Worm (Caenorhabditis elegans): ENCODE data around the gene F01D5.8.

DNA sequence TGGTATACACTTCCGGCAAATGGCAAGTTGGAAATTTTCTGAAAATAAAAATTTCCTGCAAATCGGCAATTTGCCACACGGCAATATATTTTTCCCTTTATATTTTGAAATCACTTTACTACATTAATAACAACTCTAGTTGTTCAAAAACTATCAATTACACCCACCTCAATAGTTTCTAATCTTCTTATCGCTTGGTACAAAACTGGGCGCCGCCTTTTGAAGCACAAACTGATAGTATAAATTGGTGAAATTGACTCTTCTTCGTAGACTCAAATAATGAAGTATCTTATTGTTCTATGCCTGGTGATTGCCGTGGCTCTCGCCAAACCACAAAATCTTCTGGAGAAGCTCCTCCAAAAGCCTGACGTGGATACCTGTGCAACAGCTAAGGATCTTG is 29.4 kb upstream of the F01D5.8 start, which contains the start of gene Y39G8B.9:
- no peak for TF ChIP-seq elt-3 (tag; optimal IDR thresholded peaks at IDR 0.05)
- no peak for TF ChIP-seq unc-39 (tag; optimal IDR thresholded peaks at IDR 0.05)
- TF ChIP-seq pha-4 (tag; optimal IDR thresholded peaks at IDR 0.05), result no peak
- TF ChIP-seq unc-62 (GFP tag; optimal IDR thresholded peaks at IDR 0.05), result no peak
- no peak for TF ChIP-seq nhr-12 (tag; optimal IDR thresholded peaks at IDR 0.05)
- no peak for TF ChIP-seq lin-13 (tag; optimal IDR thresholded peaks at IDR 0.05)
- no peak for TF ChIP-seq lsy-2 (tag; optimal IDR thresholded peaks at IDR 0.05)
- no peak for TF ChIP-seq ceh-83 (GFP tag; optimal IDR thresholded peaks at IDR 0.05)
- no peak for TF ChIP-seq nhr-237 (tag; optimal IDR thresholded peaks at IDR 0.05)
- TF ChIP-seq ztf-11 (tag; optimal IDR thresholded peaks at IDR 0.05), result no peak
- no peak for TF ChIP-seq blmp-1 (tag; optimal IDR thresholded peaks at IDR 0.05)
- TF ChIP-seq flh-1 (GFP tag; optimal IDR thresholded peaks at IDR 0.05), result no peak
- TF ChIP-seq ces-1 (GFP tag; optimal IDR thresholded peaks at IDR 0.05), result no peak

All from whole organism, mixed stage, embryonic.